Fruit fly (Drosophila melanogaster) whole organism, prepupa: ENCODE data around the gene Arpc4.

Source experiments
- Blimp-1 ChIP-seq: fragments of 200-800 bp; sonication (Bioruptor generic); optimal IDR thresholded peaks from 3 replicates; lab custom pipeline; 2017; ENCODE audit warnings: missing biosample characterization, missing genetic modification characterization, mild to moderate bottlenecking, moderate library complexity, missing genetic modification reagents
- CG10631 ChIP-seq: fragments of 200-800 bp; sonication (Bioruptor generic); optimal IDR thresholded peaks from 2 replicates; lab custom pipeline; 2016; ENCODE audit warnings: missing biosample characterization, missing genetic modification characterization
- CG10669 ChIP-seq: fragments of 200-800 bp; sonication (Bioruptor generic); optimal IDR thresholded peaks from 3 replicates; lab custom pipeline; 2018; ENCODE audit warnings: missing biosample characterization, mild to moderate bottlenecking, missing genetic modification characterization, moderate library complexity
- CG11902 ChIP-seq: fragments of 200-800 bp; sonication (Bioruptor generic); optimal IDR thresholded peaks from 3 replicates; lab custom pipeline; 2016; ENCODE audit warnings: missing biosample characterization, missing genetic modification characterization
- CG15336 ChIP-seq: fragments of 200-800 bp; sonication (Bioruptor generic); IDR thresholded peaks from 2 replicates; pipeline ENCODE4 v1.3.6; 2022; ENCODE audit warnings: missing biosample characterization, missing genetic modification characterization
- CG3032 ChIP-seq: fragments of 200-800 bp; optimal IDR thresholded peaks from 2 replicates; lab custom pipeline; 2019; ENCODE audit warnings: missing biosample characterization, mild to moderate bottlenecking, missing genetic modification characterization, moderate library complexity
- CG3919 ChIP-seq: fragments of 200-800 bp; sonication (Bioruptor generic); optimal IDR thresholded peaks from 3 replicates; lab custom pipeline; 2016; ENCODE audit warnings: missing biosample characterization, missing genetic modification characterization
- CG8119 ChIP-seq: fragments of 200-800 bp; sonication (Bioruptor generic); IDR thresholded peaks from 3 replicates; pipeline ENCODE4 v1.3.6; 2022; ENCODE audit warnings: missing biosample characterization, missing genetic modification characterization
- Eip93F ChIP-seq: fragments of 200-800 bp; sonication (Bioruptor generic); optimal IDR thresholded peaks from 2 replicates; lab custom pipeline; 2016; ENCODE audit warnings: missing biosample characterization, mild to moderate bottlenecking, missing genetic modification characterization
- eg ChIP-seq: fragments of 200-800 bp; sonication (Bioruptor generic); IDR thresholded peaks from 3 replicates; pipeline ENCODE4 v1.3.6; 2022; ENCODE audit warnings: missing biosample characterization, missing genetic modification characterization
- fd59A ChIP-seq: fragments of 200-800 bp; sonication (Bioruptor generic); optimal IDR thresholded peaks from 2 replicates; lab custom pipeline; 2017; ENCODE audit warnings: missing biosample characterization, mild to moderate bottlenecking, missing genetic modification characterization, missing genetic modification reagents
- salr ChIP-seq, 2 experiments: fragments of 200-800 bp; sonication (Bioruptor generic); optimal IDR thresholded peaks; 3 replicates each; lab custom pipeline; 2016 to 2018; ENCODE audit warnings: missing biosample characterization in 2 of 2, missing genetic modification characterization in 2 of 2, mild to moderate bottlenecking in 1 of 2

DNA sequence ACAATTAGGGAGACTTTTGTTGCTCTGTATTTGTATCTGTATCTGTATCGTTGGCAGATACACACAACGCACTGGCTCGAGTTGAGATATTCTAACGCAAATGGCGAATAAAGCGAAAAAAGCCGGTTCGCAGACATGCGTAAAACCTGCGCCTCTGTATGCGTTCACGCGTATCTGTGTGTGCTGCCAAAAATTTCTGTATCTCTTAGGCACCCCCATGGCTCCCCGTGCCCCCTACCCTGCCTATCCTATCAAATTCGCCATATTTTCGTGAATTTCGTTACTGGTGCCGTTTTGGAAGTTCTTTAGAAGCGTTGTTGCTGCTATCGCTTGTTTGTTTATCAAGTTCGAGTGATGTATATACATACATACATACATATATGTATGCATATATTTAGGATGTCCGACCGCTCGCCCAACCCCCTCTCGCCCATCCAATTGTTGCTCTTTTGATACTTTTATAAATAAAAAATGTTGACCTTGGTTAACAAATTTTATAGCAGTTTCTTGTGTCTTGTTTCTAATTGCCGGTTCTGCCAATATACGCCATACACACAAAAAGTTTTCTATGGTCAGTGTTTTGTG is 39.1 kb upstream of the Arpc4 start:
- TF ChIP-seq eg (no peak), CG3919 (no peak), CG15336 (GFP tag; lab: Robert Waterston, UW) (no peak), CG3032 (tag; lab: Kevin White, UChicago) (no peak), salr (GFP tag; optimal IDR thresholded peaks at IDR 0.05; lab: Kevin White, UChicago) (no peak), CG8119 (GFP tag; lab: Robert Waterston, UW) (no peak), Eip93F (GFP tag; lab: Kevin White, UChicago) (no peak), Blimp-1 (GFP tag; lab: Kevin White, UChicago) (no peak), fd59A (GFP tag; lab: Kevin White, UChicago) (no peak), CG10669 (GFP tag; lab: Kevin White, UChicago) (no peak), CG11902 (GFP tag; lab: Kevin White, UChicago) (no peak), CG10631 (no peak)
